Worm (Caenorhabditis elegans): ENCODE results near the gene ZK816.1.

DNA sequence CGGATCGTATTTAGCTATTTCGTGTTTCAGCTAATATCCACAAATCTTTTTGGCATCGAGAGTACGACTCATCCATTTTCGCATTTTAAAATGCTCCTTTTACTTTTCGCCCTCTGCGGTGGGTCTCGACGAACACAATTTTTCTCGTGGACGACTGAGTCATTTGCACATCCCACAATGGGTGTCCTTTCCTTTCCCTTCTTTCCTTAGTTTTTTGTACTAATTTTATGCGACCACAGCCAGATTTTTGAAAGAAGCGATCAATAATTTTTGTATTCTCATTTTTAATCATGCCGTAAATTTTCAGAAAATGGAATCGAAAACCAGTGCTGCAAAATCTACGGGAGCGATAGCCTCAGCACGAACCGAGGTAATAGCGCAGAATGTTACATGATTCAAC lies 50.2 kb downstream of the ZK816.1 start, which contains the start of gene C04F6.9:
- no peak for TF ChIP-seq ama-1 (optimal IDR thresholded peaks at IDR 0.05)
- TF ChIP-seq pha-4 (GFP tag; IDR thresholded peaks at IDR 0.05): no peak
- no peak for TF ChIP-seq pha-4 (tag; optimal IDR thresholded peaks at IDR 0.05)
- no peak for TF ChIP-seq snpc-4 (tag; optimal IDR thresholded peaks at IDR 0.05)
- TF ChIP-seq egl-27 (tag; optimal IDR thresholded peaks at IDR 0.05): no peak
- peak; percentile 69; the same call in 1 of the 2 replicates for TF ChIP-seq D1046.2 (GFP tag; IDR thresholded peaks at IDR 0.05)
- no peak for TF ChIP-seq hlh-11 (tag; optimal IDR thresholded peaks at IDR 0.05)
- TF ChIP-seq F49E8.2 (tag; optimal IDR thresholded peaks at IDR 0.05; ENCODE audit: borderline replicate concordance): no peak
- TF ChIP-seq Y105C5A.15 (GFP tag; IDR thresholded peaks at IDR 0.05): no peak
- no peak for TF ChIP-seq ceh-82 (tag; optimal IDR thresholded peaks at IDR 0.05)
